Worm (Caenorhabditis elegans) whole organism, mixed stage, embryonic: ENCODE data around the gene fshr-1.

Experiments
- drap-1 ChIP-seq: fragments of 200-800 bp; sonication (Bioruptor generic); optimal IDR thresholded peaks from 3 replicates; lab custom pipeline; 2018; ENCODE audit warnings: mild to moderate bottlenecking, missing genetic modification characterization, missing compliant biosample characterization
- mab-5 ChIP-seq: fragments of 150-350 bp; optimal IDR thresholded peaks from 2 replicates; lab custom pipeline; 2014; ENCODE audit warnings: missing biosample characterization, missing genetic modification characterization
- mep-1 ChIP-seq: fragments of 150-350 bp; optimal IDR thresholded peaks from 2 replicates; lab custom pipeline; 2017; ENCODE audit warnings: missing biosample characterization, missing genetic modification reagents, missing genetic modification characterization, inconsistent platforms
- snpc-4 ChIP-seq: fragments of 150-350 bp; optimal IDR thresholded peaks from 2 replicates; lab custom pipeline; 2014; ENCODE audit warnings: missing biosample characterization, missing genetic modification characterization
- unc-62 ChIP-seq: fragments of 150-350 bp; optimal IDR thresholded peaks from 2 replicates; lab custom pipeline; 2014; ENCODE audit warnings: missing biosample characterization, missing genetic modification reagents, missing genetic modification characterization

DNA sequence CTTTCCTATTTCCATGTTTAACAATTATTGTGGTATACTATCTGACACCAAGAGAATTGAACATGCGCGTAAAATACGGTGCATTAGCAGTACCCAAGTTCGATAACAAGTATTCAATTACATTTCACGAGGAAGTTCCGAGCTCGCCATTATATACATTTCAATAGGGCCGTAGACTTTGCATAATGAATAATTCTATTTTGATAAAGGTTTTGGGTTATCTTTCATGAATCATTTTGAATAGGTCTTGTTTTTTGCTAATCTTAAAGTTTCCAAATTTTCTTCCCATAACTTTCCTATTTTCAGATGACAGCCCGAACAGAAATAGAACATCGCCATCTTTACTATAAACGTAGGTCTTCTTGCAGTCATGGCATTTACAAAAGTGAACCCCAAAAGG, 36.6 kb downstream of the fshr-1 start, which contains the start of gene C50H2.13:
- no peak for TF ChIP-seq unc-62 (GFP tag; lab: Kevin White, UChicago)
- TF ChIP-seq mab-5 (tag; lab: Kevin White, UChicago) = no peak
- no peak for TF ChIP-seq snpc-4 (tag; lab: Kevin White, UChicago)
- no peak for TF ChIP-seq drap-1 (GFP tag; lab: Kevin White, UChicago)
- no peak for TF ChIP-seq mep-1 (tag; lab: Kevin White, UChicago)
